Fruit fly (Drosophila melanogaster) whole organism, larva: Measurements from ENCODE around the gene CG43349.
A peak's percentile ranks its signal among the peaks of the same experiment; 100 is the strongest.

ENCODE experiments used
- noc ChIP-seq: fragments of 200-800 bp; sonication (Bioruptor generic); optimal IDR thresholded peaks from 3 replicates; lab custom pipeline; 2019; ENCODE audit warnings: missing biosample characterization, mild to moderate bottlenecking, missing genetic modification characterization, moderate library complexity

CG43349 gene

dm6 chr2L:1199912-1200721 lies at the start of gene CG43349, which contains the start of gene CG5011:
CG43349 (plus strand) TSS chr2L:1200205.
CG5011 (plus strand) TSS chr2L:1200671.
- TF ChIP-seq noc (tag; lab: Kevin White, UChicago): no peak

- peak; percentile 14 for TF ChIP-seq noc (tag; lab: Kevin White, UChicago)
Measured at dm6 chr2L:1150554-1150953, 49.5 kb upstream of the CG43349 start, which contains the start of the genes Tfb4 and Vps29. Tfb4 (minus strand) TSS chr2L:1150677. Vps29 (plus strand) TSS chr2L:1150766.

dm6 chr2L:1152693-1153092 lies 47.3 kb upstream of the CG43349 start:
- no peak for TF ChIP-seq noc (tag; lab: Kevin White, UChicago)

- TF ChIP-seq noc (tag; lab: Kevin White, UChicago): no peak
Measured at dm6 chr2L:1156592-1157249, 43.3 kb upstream of the CG43349 start.

dm6 chr2L:1157357-1157678 lies 42.7 kb upstream of the CG43349 start:
- TF ChIP-seq noc (tag; lab: Kevin White, UChicago): no peak

- peak; percentile 35 for TF ChIP-seq noc (tag; lab: Kevin White, UChicago)
Measured at dm6 chr2L:1157679-1158518, 42.1 kb upstream of the CG43349 start, which contains the start of gene capt. capt (minus strand) TSS chr2L:1158262.

dm6 chr2L:1158519-1159319 lies 41.3 kb upstream of the CG43349 start, which contains the start of gene Tango14:
Tango14 (plus strand) TSS chr2L:1158661.
- no peak for TF ChIP-seq noc (tag; lab: Kevin White, UChicago)

dm6 chr2L:1163538-1164143 lies 36.4 kb upstream of the CG43349 start, which contains the start of gene CG5080:
CG5080 (minus strand) TSS chr2L:1163886.
- TF ChIP-seq noc (tag; lab: Kevin White, UChicago): no peak

dm6 chr2L:1164294-1164693 lies 35.7 kb upstream of the CG43349 start, which contains the start of gene IntS14:
IntS14 (plus strand) TSS chr2L:1164443.
- TF ChIP-seq noc (tag; lab: Kevin White, UChicago): no peak

- TF ChIP-seq noc (tag; lab: Kevin White, UChicago): no peak
Measured at dm6 chr2L:1166326-1166725, 33.7 kb upstream of the CG43349 start, which contains the start of gene CG14341. CG14341 (plus strand) TSS chr2L:1166506.

- peak; percentile 72 for TF ChIP-seq noc (tag; lab: Kevin White, UChicago)
Measured at dm6 chr2L:1169867-1170415, 30.1 kb upstream of the CG43349 start, which contains the start of the genes CG31922 and Plap. CG31922 (plus strand) TSS chr2L:1170181. Plap (minus strand) TSS chr2L:1170365.

dm6 chr2L:1172704-1173107 lies 27.3 kb upstream of the CG43349 start, which contains the start of the genes Charon and CG4887:
Charon (minus strand) TSS chr2L:1172805.
CG4887 (plus strand) TSS chr2L:1173009.
- no peak for TF ChIP-seq noc (tag; lab: Kevin White, UChicago)

dm6 chr2L:1177522-1177921 lies 22.5 kb upstream of the CG43349 start, which contains the start of gene CG4896:
CG4896 (plus strand) TSS chr2L:1177690.
- TF ChIP-seq noc (tag; lab: Kevin White, UChicago): no peak
